7 worm cellular contexts compared by ENCODE assay signal in genomic region chrIV:3505940-3506339, ce11.
TF ChIP-seq lines count a peak whose summit lies in the region.

No protein-coding gene starts in this region.

TF ChIP-seq in whole organism, L1 larva, 84 proteins besides CTCF, POLR2A, EP300 and RAD21:
- TF ChIP-seq ztf-11 (tag; optimal IDR thresholded peaks at IDR 0.05; lab: Kevin White, UChicago) = no peak
- TF ChIP-seq nhr-19 (GFP tag; conservative IDR thresholded peaks at IDR 0.05; lab: Robert Waterston, UW) = 0 out of 2 replicates have a peak, but pooled peaks have one; percentile 20
- TF ChIP-seq efl-1 (optimal IDR thresholded peaks at IDR 0.05; lab: Kevin White, UChicago) = peak in 1 of 2 experiments; percentile 11
- peak in 1 of 2 experiments; percentile 61 for TF ChIP-seq efl-1 (GFP tag; optimal IDR thresholded peaks at IDR 0.05 in 1 of 2; lab: Kevin White, UChicago)
- no peak for TF ChIP-seq lin-15B (tag; optimal IDR thresholded peaks at IDR 0.05; lab: Kevin White, UChicago)
- no peak for TF ChIP-seq unc-62 (GFP tag; optimal IDR thresholded peaks at IDR 0.05; lab: Kevin White, UChicago)

TF ChIP-seq in whole organism, L3 larva, 47 proteins besides CTCF, POLR2A, EP300 and RAD21:
- TF ChIP-seq pha-4 (tag; optimal IDR thresholded peaks at IDR 0.05; lab: Kevin White, UChicago) = peak; percentile 6
- no peak for TF ChIP-seq eor-1 (tag; optimal IDR thresholded peaks at IDR 0.05; lab: Kevin White, UChicago)
- no peak for TF ChIP-seq lsy-12 (tag; optimal IDR thresholded peaks at IDR 0.05; lab: Kevin White, UChicago)
- no peak for TF ChIP-seq jun-1 (tag; optimal IDR thresholded peaks at IDR 0.05; lab: Kevin White, UChicago)

TF ChIP-seq in whole organism, L4 larva, 104 proteins besides CTCF, POLR2A, EP300 and RAD21 (continues in another document):
- TF ChIP-seq F44E2.7 (GFP tag; IDR thresholded peaks at IDR 0.05; lab: Robert Waterston, UW) (no peak), unc-39 (tag; optimal IDR thresholded peaks at IDR 0.05; lab: Kevin White, UChicago) (no peak), hif-1 (tag; optimal IDR thresholded peaks at IDR 0.05; lab: Kevin White, UChicago) (peak in 1 of 2 experiments; percentile 11), dve-1 (tag; optimal IDR thresholded peaks at IDR 0.05; lab: Kevin White, UChicago; ENCODE audit: insufficient read depth) (peak; percentile 2), mxl-3 (GFP tag; optimal IDR thresholded peaks at IDR 0.05; lab: Kevin White, UChicago) (peak; percentile 42), Y105C5A.15 (GFP tag; IDR thresholded peaks at IDR 0.05; lab: Robert Waterston, UW) (0 out of 2 replicates have a peak, but pooled peaks have one; percentile 33), ceh-82 (tag; optimal IDR thresholded peaks at IDR 0.05; lab: Kevin White, UChicago) (no peak), nhr-237 (tag; optimal IDR thresholded peaks at IDR 0.05; lab: Kevin White, UChicago) (no peak), Y48G9A.11 (GFP tag; IDR thresholded peaks at IDR 0.05; lab: Robert Waterston, UW) (peak; percentile 32; the same call in 1 of the 2 replicates), F37D6.2 (tag; optimal IDR thresholded peaks at IDR 0.05; lab: Kevin White, UChicago) (no peak), unc-62 (GFP tag; optimal IDR thresholded peaks at IDR 0.05 in 1 of 2; lab: Kevin White, UChicago) (peak in 1 of 2 experiments; percentile 30), unc-62 (tag; optimal IDR thresholded peaks at IDR 0.05; lab: Kevin White, UChicago) (no peak), nhr-25 (tag; optimal IDR thresholded peaks at IDR 0.05; lab: Kevin White, UChicago; ENCODE audit: borderline replicate concordance, insufficient read depth) (no peak), lir-3 (tag; optimal IDR thresholded peaks at IDR 0.05; lab: Kevin White, UChicago) (no peak), lin-38 (GFP tag; IDR thresholded peaks at IDR 0.05; lab: Robert Waterston, UW) (peak; percentile 29; the same call in 1 of the 2 replicates)

TF ChIP-seq in whole organism, early embryonic, 17 proteins besides CTCF, POLR2A, EP300 and RAD21:
- no peak for TF ChIP-seq F13C5.2 (tag; optimal IDR thresholded peaks at IDR 0.05; lab: Kevin White, UChicago)
- no peak for TF ChIP-seq B0310.2 (tag; optimal IDR thresholded peaks at IDR 0.05; lab: Kevin White, UChicago)
- TF ChIP-seq ama-1 (optimal IDR thresholded peaks at IDR 0.05; lab: Kevin White, UChicago) = peak; percentile 41
- TF ChIP-seq tbx-37 (GFP tag; conservative IDR thresholded peaks at IDR 0.05; lab: Robert Waterston, UW) = no peak
- no peak for TF ChIP-seq scrt-1 (GFP tag; IDR thresholded peaks at IDR 0.05; lab: Robert Waterston, UW)

TF ChIP-seq in whole organism, late embryonic, 69 proteins besides CTCF, POLR2A, EP300 and RAD21:
- TF ChIP-seq ref-2 (tag; optimal IDR thresholded peaks at IDR 0.05; lab: Kevin White, UChicago) (no peak), ama-1 (optimal IDR thresholded peaks at IDR 0.05; lab: Kevin White, UChicago) (peak; percentile 40), sox-4 (tag; optimal IDR thresholded peaks at IDR 0.05; lab: Kevin White, UChicago) (no peak), ceh-34 (tag; optimal IDR thresholded peaks at IDR 0.05; lab: Kevin White, UChicago) (no peak), T23F11.4 (GFP tag; optimal IDR thresholded peaks at IDR 0.05; lab: Kevin White, UChicago) (no peak)

TF ChIP-seq in whole organism, midembryonic, 9 proteins besides CTCF, POLR2A, EP300 and RAD21:
- no peak for TF ChIP-seq ztf-29 (GFP tag; IDR thresholded peaks at IDR 0.05; lab: Robert Waterston, UW)
- 0 out of 2 replicates have a peak, but pooled peaks have one; percentile 19 for TF ChIP-seq ref-1 (GFP tag; conservative IDR thresholded peaks at IDR 0.05; lab: Robert Waterston, UW)
- TF ChIP-seq flt-1 (GFP tag; IDR thresholded peaks at IDR 0.05; lab: Robert Waterston, UW) = peak; percentile 28; the same call in 1 of the 2 replicates
TF ChIP-seq in whole organism, midembryonic: peak in this region for 2.

TF ChIP-seq in whole organism, young adult, 124 proteins besides CTCF, POLR2A, EP300 and RAD21:
- TF ChIP-seq attf-3 (GFP tag; conservative IDR thresholded peaks at IDR 0.05; lab: Robert Waterston, UW) = no peak
- no peak for TF ChIP-seq C06A6.2 (GFP tag; conservative IDR thresholded peaks at IDR 0.05; lab: Robert Waterston, UW)
- peak; percentile 24 for TF ChIP-seq hrde-1 (tag; optimal IDR thresholded peaks at IDR 0.05; lab: Kevin White, UChicago; ENCODE audit: borderline replicate concordance)
- TF ChIP-seq sptf-2 (GFP tag; optimal IDR thresholded peaks at IDR 0.05; lab: Kevin White, UChicago) = no peak
- TF ChIP-seq chd-7 (tag; optimal IDR thresholded peaks at IDR 0.05; lab: Kevin White, UChicago) = peak; percentile 30
- TF ChIP-seq Y53G8AR.9 (GFP tag; conservative IDR thresholded peaks at IDR 0.05; lab: Robert Waterston, UW) = no peak
- no peak for TF ChIP-seq ccch-3 (GFP tag; optimal IDR thresholded peaks at IDR 0.05; lab: Kevin White, UChicago)
- no peak for TF ChIP-seq tlf-1 (GFP tag; optimal IDR thresholded peaks at IDR 0.05; lab: Kevin White, UChicago)
- no peak for TF ChIP-seq ets-4 (GFP tag; optimal IDR thresholded peaks at IDR 0.05; lab: Kevin White, UChicago)
- TF ChIP-seq nhr-27 (tag; optimal IDR thresholded peaks at IDR 0.05; lab: Kevin White, UChicago) = no peak
- TF ChIP-seq F37B4.10 (GFP tag; IDR thresholded peaks at IDR 0.05; lab: Robert Waterston, UW) = no peak
- TF ChIP-seq Y67H2A.10 (GFP tag; conservative IDR thresholded peaks at IDR 0.05; lab: Robert Waterston, UW) = no peak
- no peak for TF ChIP-seq cebp-1 (GFP tag; IDR thresholded peaks at IDR 0.05; lab: Robert Waterston, UW)
- TF ChIP-seq cebp-1 (tag; optimal IDR thresholded peaks at IDR 0.05; lab: Kevin White, UChicago) = peak; percentile 5
- no peak for TF ChIP-seq bed-1 (GFP tag; IDR thresholded peaks at IDR 0.05; lab: Robert Waterston, UW)
- TF ChIP-seq xnd-1 (tag; optimal IDR thresholded peaks at IDR 0.05; lab: Kevin White, UChicago) = no peak
- no peak for TF ChIP-seq egl-18 (GFP tag; IDR thresholded peaks at IDR 0.05; lab: Robert Waterston, UW)
- no peak for TF ChIP-seq ama-1 (optimal IDR thresholded peaks at IDR 0.05; lab: Kevin White, UChicago)
- TF ChIP-seq ama-1 (GFP tag; optimal IDR thresholded peaks at IDR 0.05; lab: Kevin White, UChicago) = no peak
- no peak for TF ChIP-seq F23B12.7 (tag; optimal IDR thresholded peaks at IDR 0.05; lab: Kevin White, UChicago; ENCODE audit: insufficient read depth)
- no peak for TF ChIP-seq B0019.2 (GFP tag; conservative IDR thresholded peaks at IDR 0.05; lab: Robert Waterston, UW)
- peak; percentile 57 for TF ChIP-seq B0336.3 (GFP tag; IDR thresholded peaks at IDR 0.05; lab: Robert Waterston, UW)
- TF ChIP-seq snpc-4 (GFP tag; optimal IDR thresholded peaks at IDR 0.05; lab: Kevin White, UChicago) = peak; percentile 26
- TF ChIP-seq snpc-4 (tag; optimal IDR thresholded peaks at IDR 0.05; lab: Kevin White, UChicago) = no peak
- 0 out of 2 replicates have a peak, but pooled peaks have one; percentile 38 for TF ChIP-seq pbrm-1 (GFP tag; IDR thresholded peaks at IDR 0.05; lab: Robert Waterston, UW)
- TF ChIP-seq let-526 (GFP tag; IDR thresholded peaks at IDR 0.05; lab: Robert Waterston, UW) = no peak
- TF ChIP-seq T07F8.4 (tag; optimal IDR thresholded peaks at IDR 0.05; lab: Kevin White, UChicago) = no peak
- TF ChIP-seq cebp-2 (GFP tag; IDR thresholded peaks at IDR 0.05; lab: Robert Waterston, UW) = no peak
- no peak for TF ChIP-seq snpc-1.1 (tag; optimal IDR thresholded peaks at IDR 0.05; lab: Kevin White, UChicago; ENCODE audit: insufficient read depth)
- peak; percentile 18; the same call in 1 of the 2 replicates for TF ChIP-seq madf-6 (GFP tag; IDR thresholded peaks at IDR 0.05; lab: Robert Waterston, UW)
- no peak for TF ChIP-seq Y56A3A.18 (GFP tag; IDR thresholded peaks at IDR 0.05; lab: Robert Waterston, UW)
- TF ChIP-seq K11D2.4 (GFP tag; IDR thresholded peaks at IDR 0.05; lab: Robert Waterston, UW) = no peak
- no peak for TF ChIP-seq rec-8 (tag; optimal IDR thresholded peaks at IDR 0.05; lab: Kevin White, UChicago)
- TF ChIP-seq hsf-1 (GFP tag; IDR thresholded peaks at IDR 0.05; lab: Robert Waterston, UW) = no peak
- no peak for TF ChIP-seq nhr-179 (tag; optimal IDR thresholded peaks at IDR 0.05; lab: Kevin White, UChicago)
- no peak for TF ChIP-seq sdz-38 (tag; optimal IDR thresholded peaks at IDR 0.05; lab: Kevin White, UChicago)
- TF ChIP-seq rcor-1 (GFP tag; IDR thresholded peaks at IDR 0.05; lab: Robert Waterston, UW) = 0 out of 2 replicates have a peak, but pooled peaks have one; percentile 6
- TF ChIP-seq repo-1 (tag; optimal IDR thresholded peaks at IDR 0.05; lab: Kevin White, UChicago) = no peak
- TF ChIP-seq dpl-1 (GFP tag; optimal IDR thresholded peaks at IDR 0.05; lab: Kevin White, UChicago) = no peak
- no peak for TF ChIP-seq ztf-3 (GFP tag; optimal IDR thresholded peaks at IDR 0.05; lab: Kevin White, UChicago)
- no peak for TF ChIP-seq snpc-1.3 (tag; optimal IDR thresholded peaks at IDR 0.05; lab: Kevin White, UChicago; ENCODE audit: insufficient read depth)
- peak; percentile 32 for TF ChIP-seq atf-7 (tag; optimal IDR thresholded peaks at IDR 0.05; lab: Kevin White, UChicago)
- no peak for TF ChIP-seq D2030.7 (GFP tag; IDR thresholded peaks at IDR 0.05; lab: Robert Waterston, UW)
- no peak for TF ChIP-seq F39B2.1 (GFP tag; IDR thresholded peaks at IDR 0.05; lab: Robert Waterston, UW)
- TF ChIP-seq ztf-18 (tag; optimal IDR thresholded peaks at IDR 0.05; lab: Kevin White, UChicago) = no peak
- 0 out of 2 replicates have a peak, but pooled peaks have one; percentile 51 for TF ChIP-seq aptf-3 (GFP tag; IDR thresholded peaks at IDR 0.05; lab: Robert Waterston, UW)
- TF ChIP-seq F10E7.11 (tag; optimal IDR thresholded peaks at IDR 0.05; lab: Kevin White, UChicago) = no peak
- TF ChIP-seq K12H6.12 (tag; optimal IDR thresholded peaks at IDR 0.05; lab: Kevin White, UChicago) = no peak
- TF ChIP-seq lin-26 (GFP tag; IDR thresholded peaks at IDR 0.05; lab: Robert Waterston, UW) = no peak
- TF ChIP-seq ceh-100 (GFP tag; IDR thresholded peaks at IDR 0.05; lab: Robert Waterston, UW) = 0 out of 2 replicates have a peak, but pooled peaks have one; percentile 11
- TF ChIP-seq madf-3 (GFP tag; IDR thresholded peaks at IDR 0.05; lab: Robert Waterston, UW) = no peak
- no peak for TF ChIP-seq attf-5 (GFP tag; optimal IDR thresholded peaks at IDR 0.05; lab: Kevin White, UChicago)
- no peak for TF ChIP-seq gei-17 (GFP tag; optimal IDR thresholded peaks at IDR 0.05; lab: Kevin White, UChicago)
- no peak for TF ChIP-seq nfya-2 (GFP tag; IDR thresholded peaks at IDR 0.05; lab: Robert Waterston, UW)
TF ChIP-seq in whole organism, young adult: peak in this region for 11.
